1 fruit fly cellular context compared by ENCODE assay signal in the genomic region with DNA sequence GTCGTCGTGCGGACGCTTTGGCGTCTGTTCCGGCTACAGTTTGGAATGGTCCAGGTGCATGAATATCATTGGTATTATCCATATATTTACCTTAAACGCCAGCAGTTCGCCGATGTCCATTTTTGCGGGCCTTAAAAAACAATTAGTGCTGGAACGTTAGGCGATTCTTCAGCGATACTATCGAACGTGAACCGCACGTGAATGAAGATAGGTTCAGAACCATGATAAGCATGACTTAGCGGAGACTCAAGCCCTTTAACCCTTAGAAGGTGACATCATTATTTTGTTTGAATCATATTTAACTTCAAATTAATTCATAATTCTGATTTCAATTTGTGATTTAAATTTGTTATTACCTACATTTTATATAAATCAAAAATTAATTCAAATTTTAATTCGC.
TF ChIP-seq lines count a peak whose summit lies in the region.

Gene CG11964, minus strand, starts transcription at position 155 of the 400 bp plus-strand sequence.

TF ChIP-seq in whole organism, embryonic, 481 proteins besides CTCF, POLR2A, EP300 and RAD21 (continued from another document and continues in another):
- TF ChIP-seq CG32772 (GFP tag; IDR thresholded peaks at IDR 0.05; lab: Robert Waterston, UW): peak; percentile 29; the same call in 1 of the 2 replicates
- no peak for TF ChIP-seq kay (GFP tag; optimal IDR thresholded peaks at IDR 0.05; lab: Kevin White, UChicago)
- no peak for TF ChIP-seq dmrt99B (tag; optimal IDR thresholded peaks at IDR 0.05; lab: Kevin White, UChicago)
- TF ChIP-seq btn (GFP tag; optimal IDR thresholded peaks at IDR 0.05; lab: Kevin White, UChicago): no peak
- TF ChIP-seq CG7963 (GFP tag; IDR thresholded peaks at IDR 0.05; lab: Robert Waterston, UW; ENCODE audit: partially characterized antibody): peak; percentile 99
- TF ChIP-seq CG1832 (GFP tag; optimal IDR thresholded peaks at IDR 0.05; lab: Kevin White, UChicago): no peak
- peak; percentile 33; the same call in 1 of the 2 replicates for TF ChIP-seq E2f1 (GFP tag; IDR thresholded peaks at IDR 0.05; lab: Robert Waterston, UW)
- peak; percentile 51 for TF ChIP-seq CG1602 (GFP tag; optimal IDR thresholded peaks at IDR 0.05; lab: Kevin White, UChicago)
- no peak for TF ChIP-seq HLH3B (GFP tag; IDR thresholded peaks at IDR 0.05; lab: Robert Waterston, UW)
- TF ChIP-seq CG4820 (GFP tag; optimal IDR thresholded peaks at IDR 0.05; lab: Kevin White, UChicago): peak; percentile 36
- TF ChIP-seq MESR4 (GFP tag; optimal IDR thresholded peaks at IDR 0.05; lab: Kevin White, UChicago): peak; percentile 69
- peak; percentile 46 for TF ChIP-seq CG7928 (GFP tag; optimal IDR thresholded peaks at IDR 0.05; lab: Kevin White, UChicago)
- TF ChIP-seq NFAT (GFP tag; IDR thresholded peaks at IDR 0.05; lab: Robert Waterston, UW): peak; percentile 67
- no peak for TF ChIP-seq CG2889 (GFP tag; IDR thresholded peaks at IDR 0.05; lab: Robert Waterston, UW)
- TF ChIP-seq Hr78 (GFP tag; optimal IDR thresholded peaks at IDR 0.05; lab: Kevin White, UChicago): no peak
- peak; percentile 99 for TF ChIP-seq chinmo (GFP tag; IDR thresholded peaks at IDR 0.05; lab: Robert Waterston, UW; ENCODE audit: partially characterized antibody)
- peak; percentile 65 for TF ChIP-seq Dek (tag; optimal IDR thresholded peaks at IDR 0.05; lab: Kevin White, UChicago)
- no peak for TF ChIP-seq CG4360 (GFP tag; IDR thresholded peaks at IDR 0.05; lab: Robert Waterston, UW)
- TF ChIP-seq esg (GFP tag; conservative IDR thresholded peaks at IDR 0.05; lab: Robert Waterston, UW): no peak; the same call in 1 of the 2 replicates
- peak; percentile 7 for TF ChIP-seq emc (GFP tag; optimal IDR thresholded peaks at IDR 0.05; lab: Kevin White, UChicago)
- peak; percentile 99 for TF ChIP-seq tna (GFP tag; IDR thresholded peaks at IDR 0.05; lab: Robert Waterston, UW; ENCODE audit: partially characterized antibody)
- peak; percentile 10 for TF ChIP-seq scrt (GFP tag; optimal IDR thresholded peaks at IDR 0.05; lab: Kevin White, UChicago)
- TF ChIP-seq hkb (optimal IDR thresholded peaks at IDR 0.05; lab: Kevin White, UChicago): no peak
- no peak for TF ChIP-seq hkb (GFP tag; IDR thresholded peaks at IDR 0.05; lab: Robert Waterston, UW)
- no peak for TF ChIP-seq kah (GFP tag; optimal IDR thresholded peaks at IDR 0.05; lab: Kevin White, UChicago)
- TF ChIP-seq CG2678 (tag; optimal IDR thresholded peaks at IDR 0.05; lab: Kevin White, UChicago): peak; percentile 56
- TF ChIP-seq CG8478 (optimal IDR thresholded peaks at IDR 0.05; lab: Kevin White, UChicago): no peak
- no peak for TF ChIP-seq CG8359 (GFP tag; optimal IDR thresholded peaks at IDR 0.05; lab: Kevin White, UChicago; ENCODE audit: borderline replicate concordance)
- peak; percentile 100 for TF ChIP-seq CG6791 (GFP tag; IDR thresholded peaks at IDR 0.05; lab: Robert Waterston, UW; ENCODE audit: partially characterized antibody)
- peak; percentile 93 for TF ChIP-seq CG17829 (tag; optimal IDR thresholded peaks at IDR 0.05; lab: Kevin White, UChicago)
- TF ChIP-seq TFAM (GFP tag; optimal IDR thresholded peaks at IDR 0.05; lab: Kevin White, UChicago): no peak
- TF ChIP-seq Trl (optimal IDR thresholded peaks at IDR 0.05; lab: Kevin White, UChicago): no peak
- TF ChIP-seq Trl (GFP tag; optimal IDR thresholded peaks at IDR 0.05; lab: Kevin White, UChicago): peak; percentile 58
- no peak for TF ChIP-seq exex (tag; optimal IDR thresholded peaks at IDR 0.05; lab: Kevin White, UChicago)
- TF ChIP-seq Hmx (GFP tag; optimal IDR thresholded peaks at IDR 0.05; lab: Kevin White, UChicago): no peak
- TF ChIP-seq CG17186 (GFP tag; optimal IDR thresholded peaks at IDR 0.05; lab: Kevin White, UChicago): peak; percentile 63
- TF ChIP-seq CG34376 (GFP tag; optimal IDR thresholded peaks at IDR 0.05; lab: Kevin White, UChicago): no peak
- TF ChIP-seq Optix (GFP tag; IDR thresholded peaks at IDR 0.05; lab: Robert Waterston, UW): 0 out of 3 replicates have a peak, but pooled peaks have one; percentile 31
- TF ChIP-seq run (tag; optimal IDR thresholded peaks at IDR 0.05; lab: Kevin White, UChicago): no peak
- TF ChIP-seq slbo (GFP tag; IDR thresholded peaks at IDR 0.05; lab: Robert Waterston, UW): peak; percentile 84
- peak; percentile 53 for TF ChIP-seq Ptx1 (GFP tag; IDR thresholded peaks at IDR 0.05; lab: Robert Waterston, UW)
- peak; percentile 100 for TF ChIP-seq Bgb (GFP tag; IDR thresholded peaks at IDR 0.05; lab: Robert Waterston, UW; ENCODE audit: partially characterized antibody)
- no peak for TF ChIP-seq CG4328 (GFP tag; optimal IDR thresholded peaks at IDR 0.05; lab: Kevin White, UChicago)
- peak; percentile 48 for TF ChIP-seq tap (tag; optimal IDR thresholded peaks at IDR 0.05; lab: Kevin White, UChicago)
- peak; percentile 99 for TF ChIP-seq unc-4 (GFP tag; IDR thresholded peaks at IDR 0.05; lab: Robert Waterston, UW; ENCODE audit: partially characterized antibody)
- TF ChIP-seq Poxn (GFP tag; IDR thresholded peaks at IDR 0.05; lab: Robert Waterston, UW): no peak
- peak; percentile 19 for TF ChIP-seq CG4282 (GFP tag; optimal IDR thresholded peaks at IDR 0.05; lab: Kevin White, UChicago)
- TF ChIP-seq CG18011 (GFP tag; optimal IDR thresholded peaks at IDR 0.05; lab: Kevin White, UChicago): peak; percentile 4
- TF ChIP-seq CG17802 (tag; optimal IDR thresholded peaks at IDR 0.05; lab: Kevin White, UChicago): peak; percentile 76
- peak; percentile 43 for TF ChIP-seq CG10979 (tag; optimal IDR thresholded peaks at IDR 0.05; lab: Kevin White, UChicago)
- TF ChIP-seq Sry-β (GFP tag; optimal IDR thresholded peaks at IDR 0.05; lab: Kevin White, UChicago): no peak
- no peak for TF ChIP-seq CG3726 (GFP tag; IDR thresholded peaks at IDR 0.05; lab: Robert Waterston, UW)
- no peak for TF ChIP-seq grn (GFP tag; optimal IDR thresholded peaks at IDR 0.05; lab: Kevin White, UChicago)
- no peak for TF ChIP-seq CG4730 (GFP tag; IDR thresholded peaks at IDR 0.05; lab: Robert Waterston, UW)
- peak; percentile 41 for TF ChIP-seq repo (GFP tag; optimal IDR thresholded peaks at IDR 0.05; lab: Kevin White, UChicago)
- TF ChIP-seq chm (GFP tag; IDR thresholded peaks at IDR 0.05; lab: Robert Waterston, UW): no peak
- TF ChIP-seq CG1647 (GFP tag; optimal IDR thresholded peaks at IDR 0.05; lab: Kevin White, UChicago): peak; percentile 72
- TF ChIP-seq trem (tag; optimal IDR thresholded peaks at IDR 0.05; lab: Kevin White, UChicago): peak; percentile 84
- TF ChIP-seq CG12391 (tag; optimal IDR thresholded peaks at IDR 0.05; lab: Kevin White, UChicago): peak; percentile 74
- peak; percentile 62 for TF ChIP-seq CG8924 (tag; optimal IDR thresholded peaks at IDR 0.05; lab: Kevin White, UChicago)
- no peak for TF ChIP-seq CG6813 (GFP tag; optimal IDR thresholded peaks at IDR 0.05; lab: Kevin White, UChicago)
- no peak for TF ChIP-seq CG5180 (GFP tag; optimal IDR thresholded peaks at IDR 0.05; lab: Kevin White, UChicago)
- peak; percentile 60 for TF ChIP-seq fu2 (GFP tag; optimal IDR thresholded peaks at IDR 0.05; lab: Kevin White, UChicago)
- no peak for TF ChIP-seq psq (GFP tag; optimal IDR thresholded peaks at IDR 0.05; lab: Kevin White, UChicago)
- peak; percentile 87 for TF ChIP-seq HmgZ (tag; optimal IDR thresholded peaks at IDR 0.05; lab: Kevin White, UChicago)
- peak; percentile 33 for TF ChIP-seq maf-S (GFP tag; optimal IDR thresholded peaks at IDR 0.05; lab: Kevin White, UChicago)
- TF ChIP-seq Xrp1 (GFP tag; IDR thresholded peaks at IDR 0.05; lab: Robert Waterston, UW): peak; percentile 68
- TF ChIP-seq Med (GFP tag; lab: Kevin White, UChicago): peak; percentile 97
- peak in 1 of 3 experiments; percentile 48 for TF ChIP-seq lola (GFP tag; optimal IDR thresholded peaks at IDR 0.05; lab: Kevin White, UChicago)
- TF ChIP-seq CG2712 (tag; optimal IDR thresholded peaks at IDR 0.05; lab: Kevin White, UChicago): peak; percentile 83
- TF ChIP-seq CG16815 (GFP tag; optimal IDR thresholded peaks at IDR 0.05; lab: Kevin White, UChicago): no peak
- peak; percentile 39 for TF ChIP-seq NC2β (GFP tag; optimal IDR thresholded peaks at IDR 0.05; lab: Kevin White, UChicago)
- TF ChIP-seq CG11504 (tag; optimal IDR thresholded peaks at IDR 0.05; lab: Kevin White, UChicago): peak; percentile 78
- peak; percentile 64 for TF ChIP-seq grau (tag; optimal IDR thresholded peaks at IDR 0.05; lab: Kevin White, UChicago)
- TF ChIP-seq CG9932 (GFP tag; IDR thresholded peaks at IDR 0.05; lab: Robert Waterston, UW): peak; percentile 91
- no peak for TF ChIP-seq CG18476 (GFP tag; optimal IDR thresholded peaks at IDR 0.05; lab: Kevin White, UChicago)
- peak; percentile 73 for TF ChIP-seq Dp (GFP tag; optimal IDR thresholded peaks at IDR 0.05; lab: Kevin White, UChicago)
- peak in 1 of 2 experiments; percentile 3 for TF ChIP-seq insv (GFP tag; optimal IDR thresholded peaks at IDR 0.05; lab: Kevin White, UChicago)
- TF ChIP-seq hb (GFP tag; IDR thresholded peaks at IDR 0.05; lab: Robert Waterston, UW; ENCODE audit: partially characterized antibody): peak; percentile 99
- TF ChIP-seq sc (optimal IDR thresholded peaks at IDR 0.05; lab: Kevin White, UChicago): no peak
- no peak for TF ChIP-seq sc (GFP tag; optimal IDR thresholded peaks at IDR 0.05; lab: Kevin White, UChicago)
- peak; percentile 59 for TF ChIP-seq ERR (GFP tag; optimal IDR thresholded peaks at IDR 0.05; lab: Kevin White, UChicago)
- peak; percentile 32 for TF ChIP-seq Neu2 (GFP tag; optimal IDR thresholded peaks at IDR 0.05; lab: Kevin White, UChicago; ENCODE audit: borderline replicate concordance)
- TF ChIP-seq CHES-1-like (GFP tag; optimal IDR thresholded peaks at IDR 0.05; lab: Kevin White, UChicago): peak; percentile 74
- TF ChIP-seq pnt (GFP tag; optimal IDR thresholded peaks at IDR 0.05; lab: Kevin White, UChicago): peak; percentile 41
- peak; percentile 100 for TF ChIP-seq amos (GFP tag; IDR thresholded peaks at IDR 0.05; lab: Robert Waterston, UW; ENCODE audit: partially characterized antibody)
- TF ChIP-seq CG10565 (GFP tag; optimal IDR thresholded peaks at IDR 0.05; lab: Kevin White, UChicago): no peak
- TF ChIP-seq toy (GFP tag; IDR thresholded peaks at IDR 0.05; lab: Robert Waterston, UW): no peak
- peak; percentile 99 for TF ChIP-seq Scr (GFP tag; IDR thresholded peaks at IDR 0.05; lab: Robert Waterston, UW; ENCODE audit: partially characterized antibody)
- TF ChIP-seq CG11398 (GFP tag; optimal IDR thresholded peaks at IDR 0.05; lab: Kevin White, UChicago): no peak
- peak; percentile 42 for TF ChIP-seq Hr3 (GFP tag; optimal IDR thresholded peaks at IDR 0.05; lab: Kevin White, UChicago)
- peak; percentile 40 for TF ChIP-seq tx (GFP tag; optimal IDR thresholded peaks at IDR 0.05; lab: Kevin White, UChicago)
- TF ChIP-seq Usf (GFP tag; optimal IDR thresholded peaks at IDR 0.05; lab: Kevin White, UChicago): no peak
- peak; percentile 100 for TF ChIP-seq CG13287 (GFP tag; IDR thresholded peaks at IDR 0.05; lab: Robert Waterston, UW; ENCODE audit: partially characterized antibody)
- TF ChIP-seq CG42726 (GFP tag; IDR thresholded peaks at IDR 0.05; lab: Robert Waterston, UW; ENCODE audit: partially characterized antibody): peak; percentile 100
- no peak for TF ChIP-seq CG11723 (GFP tag; optimal IDR thresholded peaks at IDR 0.05; lab: Kevin White, UChicago)
- TF ChIP-seq br (optimal IDR thresholded peaks at IDR 0.05; lab: Kevin White, UChicago): no peak
- peak; percentile 82 for TF ChIP-seq gro (GFP tag; optimal IDR thresholded peaks at IDR 0.05; lab: Kevin White, UChicago)
- no peak for TF ChIP-seq zf30C (GFP tag; optimal IDR thresholded peaks at IDR 0.05; lab: Kevin White, UChicago)
- TF ChIP-seq Deaf1 (tag; optimal IDR thresholded peaks at IDR 0.05; lab: Kevin White, UChicago): peak; percentile 16
- peak; percentile 36 for TF ChIP-seq CG10209 (GFP tag; optimal IDR thresholded peaks at IDR 0.05; lab: Kevin White, UChicago)
- TF ChIP-seq schlank (tag; optimal IDR thresholded peaks at IDR 0.05; lab: Kevin White, UChicago): no peak
- no peak for TF ChIP-seq CG12219 (GFP tag; optimal IDR thresholded peaks at IDR 0.05; lab: Kevin White, UChicago)
- peak; percentile 85 for TF ChIP-seq CG3995 (GFP tag; optimal IDR thresholded peaks at IDR 0.05; lab: Kevin White, UChicago)
- peak; percentile 2 for TF ChIP-seq CG13296 (GFP tag; optimal IDR thresholded peaks at IDR 0.05; lab: Kevin White, UChicago)
- TF ChIP-seq Camta (GFP tag; optimal IDR thresholded peaks at IDR 0.05; lab: Kevin White, UChicago): peak; percentile 52
- TF ChIP-seq stc (GFP tag; IDR thresholded peaks at IDR 0.05; lab: Robert Waterston, UW): peak; percentile 48; the same call in 1 of the 2 replicates
- TF ChIP-seq ab (GFP tag; optimal IDR thresholded peaks at IDR 0.05; lab: Kevin White, UChicago): no peak
- TF ChIP-seq vfl (GFP tag; optimal IDR thresholded peaks at IDR 0.05; lab: Kevin White, UChicago): peak; percentile 77
- no peak for TF ChIP-seq sens-2 (GFP tag; IDR thresholded peaks at IDR 0.05; lab: Robert Waterston, UW)
- peak; percentile 79 for TF ChIP-seq CG2120 (GFP tag; optimal IDR thresholded peaks at IDR 0.05; lab: Kevin White, UChicago)
- TF ChIP-seq gcm (GFP tag; optimal IDR thresholded peaks at IDR 0.05; lab: Kevin White, UChicago): no peak
- no peak for TF ChIP-seq CG1529 (GFP tag; optimal IDR thresholded peaks at IDR 0.05; lab: Kevin White, UChicago)
- no peak for TF ChIP-seq Atf6 (GFP tag; IDR thresholded peaks at IDR 0.05; lab: Robert Waterston, UW)
- peak; percentile 36 for TF ChIP-seq CG33557 (GFP tag; optimal IDR thresholded peaks at IDR 0.05; lab: Kevin White, UChicago)
- peak; percentile 100 for TF ChIP-seq bbx (GFP tag; IDR thresholded peaks at IDR 0.05; lab: Robert Waterston, UW; ENCODE audit: partially characterized antibody)
- no peak for TF ChIP-seq Ssrp (tag; optimal IDR thresholded peaks at IDR 0.05; lab: Kevin White, UChicago)
- TF ChIP-seq abd-A (tag; optimal IDR thresholded peaks at IDR 0.05; lab: Kevin White, UChicago): no peak
- TF ChIP-seq CG1233 (GFP tag; optimal IDR thresholded peaks at IDR 0.05; lab: Kevin White, UChicago): no peak
- no peak for TF ChIP-seq Mrtf (GFP tag; IDR thresholded peaks at IDR 0.05; lab: Robert Waterston, UW)
- TF ChIP-seq oc (tag; optimal IDR thresholded peaks at IDR 0.05; lab: Kevin White, UChicago): no peak
- TF ChIP-seq Dip3 (GFP tag; optimal IDR thresholded peaks at IDR 0.05; lab: Kevin White, UChicago): peak; percentile 70
- peak; percentile 80 for TF ChIP-seq Rfx (GFP tag; IDR thresholded peaks at IDR 0.05; lab: Robert Waterston, UW)
- TF ChIP-seq CG13775 (GFP tag; optimal IDR thresholded peaks at IDR 0.05; lab: Kevin White, UChicago): no peak
- no peak for TF ChIP-seq CG4404 (GFP tag; IDR thresholded peaks at IDR 0.05; lab: Robert Waterston, UW)
- no peak for TF ChIP-seq tup (GFP tag; optimal IDR thresholded peaks at IDR 0.05; lab: Kevin White, UChicago)
- TF ChIP-seq CG7372 (GFP tag; IDR thresholded peaks at IDR 0.05; lab: Robert Waterston, UW): no peak
